Worm (Caenorhabditis elegans) whole organism, late embryonic: ENCODE results near the gene Y82E9BR.8.

Experiments used
- C38D4.7 ChIP-seq: fragments of 200-800 bp; sonication (Bioruptor generic); optimal IDR thresholded peaks from 2 replicates; lab custom pipeline; 2018; ENCODE audit warnings: mild to moderate bottlenecking, missing genetic modification characterization, moderate library complexity, missing compliant biosample characterization
- K02D7.2 ChIP-seq: sonication (generic microtip); optimal IDR thresholded peaks from 2 replicates; lab custom pipeline; 2017; ENCODE audit warnings: mild to moderate bottlenecking, missing genetic modification characterization, missing compliant biosample characterization
- K09A11.1 ChIP-seq: sonication (generic microtip); optimal IDR thresholded peaks from 2 replicates; lab custom pipeline; 2017; ENCODE audit warnings: antibody characterized with exemption, mild to moderate bottlenecking, missing genetic modification characterization, missing compliant biosample characterization; ENCODE audit not compliant: insufficient read depth
- T23F11.4 ChIP-seq: fragments of 200-800 bp; sonication (Bioruptor generic); optimal IDR thresholded peaks from 2 replicates; lab custom pipeline; 2018; ENCODE audit warnings: mild to moderate bottlenecking, missing genetic modification characterization, missing compliant biosample characterization
- Y22D7AL.16 ChIP-seq: sonication (generic microtip); optimal IDR thresholded peaks from 2 replicates; lab custom pipeline; 2016; ENCODE audit warnings: missing genetic modification characterization, missing compliant biosample characterization
- ahr-1 ChIP-seq: sonication (generic microtip); optimal IDR thresholded peaks from 2 replicates; lab custom pipeline; 2016; ENCODE audit warnings: missing genetic modification characterization, missing compliant biosample characterization
- ceh-14 ChIP-seq: sonication (generic microtip); optimal IDR thresholded peaks from 2 replicates; lab custom pipeline; 2016; ENCODE audit warnings: missing genotype, missing genetic modification characterization, missing compliant biosample characterization
- ceh-18 ChIP-seq: sonication (generic microtip); optimal IDR thresholded peaks from 2 replicates; lab custom pipeline; 2016; ENCODE audit warnings: missing genetic modification characterization, missing compliant biosample characterization
- ceh-19 ChIP-seq: fragments of 200-800 bp; sonication (Bioruptor generic); optimal IDR thresholded peaks from 2 replicates; lab custom pipeline; 2018; ENCODE audit warnings: mild to moderate bottlenecking, missing genetic modification characterization, missing compliant biosample characterization
- ceh-2 ChIP-seq: sonication (generic microtip); optimal IDR thresholded peaks from 2 replicates; lab custom pipeline; 2016; ENCODE audit warnings: missing genotype, missing genetic modification characterization, missing compliant biosample characterization
- ceh-30 ChIP-seq: fragments of 150-350 bp; optimal IDR thresholded peaks from 2 replicates; lab custom pipeline; 2014; ENCODE audit warnings: missing biosample characterization, missing genetic modification characterization
- ceh-31 ChIP-seq: sonication (generic microtip); optimal IDR thresholded peaks from 2 replicates; lab custom pipeline; 2016; ENCODE audit warnings: missing genetic modification characterization, missing compliant biosample characterization
- ceh-34 ChIP-seq: sonication (generic microtip); optimal IDR thresholded peaks from 2 replicates; lab custom pipeline; 2016; ENCODE audit warnings: mild to moderate bottlenecking, missing genetic modification characterization, missing compliant biosample characterization
- ceh-45 ChIP-seq: fragments of 200-800 bp; sonication (Bioruptor generic); IDR thresholded peaks from 2 replicates; pipeline ENCODE4 v1.3.6; 2022; ENCODE audit warnings: missing genetic modification reagents, missing genetic modification characterization, missing compliant biosample characterization
- che-1 ChIP-seq: sonication (generic microtip); optimal IDR thresholded peaks from 2 replicates; lab custom pipeline; 2016; ENCODE audit warnings: mild to moderate bottlenecking, missing genetic modification characterization, missing compliant biosample characterization
- dmd-4 ChIP-seq: sonication (generic microtip); optimal IDR thresholded peaks from 2 replicates; lab custom pipeline; 2016; ENCODE audit warnings: borderline replicate concordance, missing genetic modification characterization, missing compliant biosample characterization
- elt-2 ChIP-seq: sonication (generic microtip); optimal IDR thresholded peaks from 2 replicates; lab custom pipeline; 2016; ENCODE audit warnings: missing genetic modification reagents, missing genetic modification characterization, missing compliant biosample characterization
- elt-4 ChIP-seq: sonication (generic microtip); optimal IDR thresholded peaks from 2 replicates; lab custom pipeline; 2016; ENCODE audit warnings: missing genetic modification characterization, missing compliant biosample characterization
- ets-4 ChIP-seq: sonication (generic microtip); optimal IDR thresholded peaks from 2 replicates; lab custom pipeline; 2016; ENCODE audit warnings: missing genetic modification characterization, missing compliant biosample characterization
- fkh-10 ChIP-seq: fragments of 150-350 bp; optimal IDR thresholded peaks from 2 replicates; lab custom pipeline; 2014; ENCODE audit warnings: missing biosample characterization, missing genetic modification reagents, missing genetic modification characterization
- fkh-6 ChIP-seq: sonication (generic microtip); optimal IDR thresholded peaks from 2 replicates; lab custom pipeline; 2016; ENCODE audit warnings: missing genetic modification characterization, missing compliant biosample characterization
- gmeb-2 ChIP-seq: sonication (generic microtip); optimal IDR thresholded peaks from 2 replicates; lab custom pipeline; 2016; ENCODE audit warnings: missing genetic modification characterization, inconsistent platforms, missing compliant biosample characterization
- hlh-13 ChIP-seq: fragments of 200-800 bp; sonication (Bioruptor generic); optimal IDR thresholded peaks from 2 replicates; lab custom pipeline; 2018; ENCODE audit warnings: mild to moderate bottlenecking, missing genetic modification characterization, missing compliant biosample characterization
- hlh-30 ChIP-seq: sonication (generic microtip); optimal IDR thresholded peaks from 2 replicates; lab custom pipeline; 2017; ENCODE audit warnings: antibody characterized with exemption, missing genetic modification characterization, missing compliant biosample characterization; ENCODE audit not compliant: insufficient read depth
- hlh-6 ChIP-seq: sonication (generic microtip); optimal IDR thresholded peaks from 2 replicates; lab custom pipeline; 2016; ENCODE audit warnings: missing genotype, missing genetic modification characterization, missing compliant biosample characterization
- mec-3 ChIP-seq: sonication (generic microtip); optimal IDR thresholded peaks from 2 replicates; lab custom pipeline; 2016; ENCODE audit warnings: borderline replicate concordance, missing genetic modification characterization, missing compliant biosample characterization
- npax-4 ChIP-seq: sonication (generic microtip); optimal IDR thresholded peaks from 2 replicates; lab custom pipeline; 2016; ENCODE audit warnings: missing genetic modification characterization, missing compliant biosample characterization
- pag-3 ChIP-seq: sonication (generic microtip); optimal IDR thresholded peaks from 2 replicates; lab custom pipeline; 2016; ENCODE audit warnings: missing compliant biosample characterization, missing genetic modification characterization, borderline replicate concordance
- pat-9 ChIP-seq: fragments of 200-800 bp; sonication (Bioruptor generic); optimal IDR thresholded peaks from 2 replicates; lab custom pipeline; 2018; ENCODE audit warnings: mild to moderate bottlenecking, missing genetic modification characterization, moderate library complexity, missing compliant biosample characterization
- pax-1 ChIP-seq: fragments of 150-350 bp; optimal IDR thresholded peaks from 2 replicates; lab custom pipeline; 2014; ENCODE audit warnings: missing biosample characterization, missing genetic modification characterization
- pha-2 ChIP-seq: sonication (generic microtip); optimal IDR thresholded peaks from 2 replicates; lab custom pipeline; 2017; ENCODE audit warnings: mild to moderate bottlenecking, missing genetic modification characterization, missing compliant biosample characterization
- ref-2 ChIP-seq: sonication (generic microtip); optimal IDR thresholded peaks from 2 replicates; lab custom pipeline; 2016; ENCODE audit warnings: missing genetic modification characterization, missing compliant biosample characterization
- unc-3 ChIP-seq, 2 experiments: fragments of 200-800 bp in 1 of 2; sonication (Bioruptor generic) in 1 of 2; sonication (generic microtip) in 1 of 2; conservative IDR thresholded peaks in 1 of 2; optimal IDR thresholded peaks in 1 of 2; 2 replicates each; pipeline versions ENCODE4 v1.3.6 to Lab custom; 2016 to 2022; ENCODE audit warnings: missing compliant biosample characterization in 2 of 2, missing genetic modification characterization in 2 of 2, missing genetic modification reagents in 1 of 2
- unc-42 ChIP-seq: sonication (generic microtip); optimal IDR thresholded peaks from 2 replicates; lab custom pipeline; 2016; ENCODE audit warnings: missing genotype, missing genetic modification characterization, missing compliant biosample characterization
- unc-86 ChIP-seq: sonication (generic microtip); optimal IDR thresholded peaks from 2 replicates; lab custom pipeline; 2016; ENCODE audit warnings: missing genetic modification characterization, missing compliant biosample characterization
- zip-5 ChIP-seq: sonication (generic microtip); optimal IDR thresholded peaks from 2 replicates; lab custom pipeline; 2016; ENCODE audit warnings: missing genetic modification characterization, missing compliant biosample characterization

Y82E9BR.8 gene

DNA sequence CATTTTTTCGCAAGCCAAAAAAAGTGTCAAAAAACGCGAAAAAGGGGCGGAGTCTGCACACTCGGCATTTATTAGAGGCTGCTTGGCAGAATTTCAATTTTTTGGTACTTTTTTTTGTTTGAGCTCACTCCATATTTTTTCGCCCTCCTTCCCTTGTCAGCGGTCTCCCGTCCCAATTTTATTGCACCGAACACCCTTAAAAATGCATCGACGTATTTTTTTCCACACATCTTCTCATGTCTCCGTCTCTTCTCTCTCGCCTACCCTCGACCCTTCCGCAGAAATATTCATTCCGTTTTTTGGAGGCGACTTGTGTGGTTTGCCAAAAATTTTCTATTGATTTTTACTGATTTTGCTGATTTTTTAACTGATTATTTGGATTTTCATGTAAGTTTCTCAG is 31.4 kb downstream of the Y82E9BR.8 start, which contains the start of gene Y82E9BL.18:
Gene Y82E9BL.18, plus strand, starts transcription at position 301 of the 400 bp plus-strand sequence.
- no peak for TF ChIP-seq unc-86
- no peak for TF ChIP-seq che-1 (tag; lab: Kevin White, UChicago)
- no peak for TF ChIP-seq unc-42 (tag; lab: Kevin White, UChicago)
- no peak for TF ChIP-seq ref-2 (tag; lab: Kevin White, UChicago)
- TF ChIP-seq pha-2 = no peak
- no peak for TF ChIP-seq T23F11.4 (GFP tag; lab: Kevin White, UChicago)
- no peak for TF ChIP-seq pax-1 (tag; lab: Kevin White, UChicago)
- no peak for TF ChIP-seq ahr-1

DNA sequence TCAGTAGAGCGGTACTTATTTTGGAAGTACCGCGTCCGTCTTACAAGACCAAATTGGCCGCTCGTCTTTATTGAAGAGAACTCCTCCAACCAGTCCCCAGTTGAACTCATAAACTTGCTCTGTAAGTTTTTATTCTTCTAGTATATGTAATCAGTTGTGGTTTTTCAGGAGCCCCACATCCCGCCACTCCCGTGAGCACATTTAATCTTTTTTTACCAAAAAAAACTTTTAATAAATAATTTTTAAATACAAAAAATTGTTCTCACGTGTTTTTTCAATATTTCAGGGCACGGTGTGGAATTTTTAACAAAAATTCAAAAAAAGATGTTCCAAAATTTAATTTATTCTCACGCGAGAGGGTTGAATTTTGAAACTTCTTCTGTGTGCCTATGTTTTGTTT is 33.4 kb downstream of the Y82E9BR.8 start, which contains the start of gene fbxa-14:
Gene fbxa-14, minus strand, starts transcription at position 101 of the 400 bp plus-strand sequence.
- TF ChIP-seq K02D7.2 (tag; lab: Kevin White, UChicago) (no peak), ceh-18 (tag; lab: Kevin White, UChicago) (no peak), pag-3 (no peak), ceh-30 (tag; lab: Kevin White, UChicago) (no peak), zip-5 (tag; lab: Kevin White, UChicago) (no peak), dmd-4 (tag; lab: Kevin White, UChicago) (no peak), mec-3 (no peak), npax-4 (tag; lab: Kevin White, UChicago) (no peak)
- TF ChIP-seq, all 69 proteins: peak for 0

DNA sequence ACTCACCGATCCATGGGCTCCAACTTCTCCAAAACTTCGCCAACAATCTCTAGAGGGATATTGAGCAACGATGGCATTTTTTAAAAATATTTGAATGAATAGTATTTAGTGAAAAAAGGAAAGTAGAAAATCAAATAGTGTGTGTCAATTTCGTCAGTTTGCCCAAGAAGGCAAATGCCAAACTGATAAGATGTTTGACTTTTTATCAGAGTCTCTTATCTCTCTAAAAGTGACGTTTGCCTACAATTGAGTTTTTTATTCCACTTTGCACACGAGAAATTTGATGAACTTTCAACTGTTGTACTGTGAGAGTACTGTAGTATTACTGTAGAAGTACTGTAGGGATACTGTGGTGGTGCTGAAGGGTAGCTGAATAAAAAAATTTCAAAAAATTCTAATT is 34.3 kb downstream of the Y82E9BR.8 start:
- TF ChIP-seq elt-2 (tag; lab: Kevin White, UChicago) (peak; percentile 91), zip-5 (tag; lab: Kevin White, UChicago) (no peak)

DNA sequence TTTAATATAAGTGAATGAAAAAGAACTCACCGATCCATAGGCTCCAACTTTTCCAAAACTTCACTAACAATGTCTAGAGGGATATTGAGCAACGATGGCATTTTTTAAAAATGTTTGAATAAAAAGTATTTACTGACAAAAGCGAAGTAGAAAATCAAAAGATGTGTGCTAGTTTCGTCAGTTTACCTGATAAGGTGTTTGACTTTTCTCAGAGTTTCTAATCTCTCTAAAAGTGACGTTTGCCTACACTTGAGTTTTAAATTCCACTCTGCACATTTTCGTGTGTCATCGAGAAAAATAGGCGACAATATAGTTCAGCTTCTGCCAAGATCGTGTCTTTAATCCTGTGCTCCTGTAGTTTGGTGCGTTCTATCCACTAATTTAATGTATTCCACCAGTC is 36.3 kb downstream of the Y82E9BR.8 start, which contains the start of gene fbxa-15:
Gene fbxa-15, minus strand, starts transcription at position 101 of the 400 bp plus-strand sequence.
- no peak for TF ChIP-seq ahr-1
- TF ChIP-seq hlh-6 (tag; lab: Kevin White, UChicago) = no peak
- TF ChIP-seq pax-1 (tag; lab: Kevin White, UChicago) = no peak
- TF ChIP-seq ceh-2 (tag; lab: Kevin White, UChicago) = no peak
- TF ChIP-seq unc-86 = no peak
- TF ChIP-seq K09A11.1 (tag; lab: Kevin White, UChicago) = no peak
- TF ChIP-seq fkh-6 (tag; lab: Kevin White, UChicago) = no peak
- no peak for TF ChIP-seq ceh-18 (tag; lab: Kevin White, UChicago)
- TF ChIP-seq ceh-14 (tag; lab: Kevin White, UChicago) = no peak
- TF ChIP-seq gmeb-2 (tag; lab: Kevin White, UChicago) = no peak
- TF ChIP-seq ceh-34 = no peak
- no peak for TF ChIP-seq hlh-30 (tag; lab: Kevin White, UChicago)
- no peak for TF ChIP-seq zip-5 (tag; lab: Kevin White, UChicago)
- TF ChIP-seq C38D4.7 (GFP tag; lab: Kevin White, UChicago) = no peak
- TF ChIP-seq hlh-13 (GFP tag; lab: Kevin White, UChicago) = no peak
- no peak for TF ChIP-seq ceh-31 (tag; lab: Kevin White, UChicago)
- no peak for TF ChIP-seq pat-9
- TF ChIP-seq ets-4 (tag; lab: Kevin White, UChicago) = no peak
- no peak for TF ChIP-seq ceh-19 (GFP tag; lab: Kevin White, UChicago)
- TF ChIP-seq, all 69 proteins: peak for 0

DNA sequence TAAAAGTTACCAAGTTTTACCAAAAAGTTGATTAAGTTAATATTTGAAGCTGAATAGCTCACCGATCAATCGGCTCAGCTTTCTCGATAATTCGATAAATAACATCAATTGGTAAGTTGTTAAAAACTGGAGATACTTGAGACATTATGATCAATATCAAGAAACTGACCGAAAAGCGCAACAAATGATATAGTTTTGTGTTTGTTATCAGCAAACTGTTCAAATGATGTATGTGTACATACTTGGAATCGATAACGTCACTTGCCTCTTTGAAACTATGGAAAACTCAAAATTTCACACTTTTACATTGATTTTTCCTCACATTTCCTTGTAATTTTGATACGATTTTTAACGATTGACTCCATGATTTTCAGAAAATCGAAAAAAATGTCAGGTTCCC is 42.8 kb downstream of the Y82E9BR.8 start, which contains the start of the genes fbxa-80 and fbxa-19:
Gene fbxa-80, minus strand, starts transcription at position 173 of the 400 bp plus-strand sequence.
Gene fbxa-19, plus strand, starts transcription at position 364 of the 400 bp plus-strand sequence.
- no peak for TF ChIP-seq mec-3
- no peak for TF ChIP-seq elt-4 (tag; lab: Kevin White, UChicago)
- TF ChIP-seq ceh-45 (GFP tag; lab: Robert Waterston, UW) = no peak
- no peak for TF ChIP-seq Y22D7AL.16 (tag; lab: Kevin White, UChicago)
- no peak for TF ChIP-seq pha-2
- no peak for TF ChIP-seq T23F11.4 (GFP tag; lab: Kevin White, UChicago)
- TF ChIP-seq unc-3 (GFP tag; conservative IDR thresholded peaks at IDR 0.05; lab: Robert Waterston, UW) = no peak
- TF ChIP-seq unc-3 (tag; optimal IDR thresholded peaks at IDR 0.05; lab: Kevin White, UChicago) = no peak
- no peak for TF ChIP-seq ref-2 (tag; lab: Kevin White, UChicago)
- no peak for TF ChIP-seq ceh-34
- no peak for TF ChIP-seq fkh-10 (GFP tag; lab: Kevin White, UChicago)
